Fruit fly (Drosophila melanogaster) whole organism, embryonic: ENCODE data around the gene ftz-f1.

ENCODE experiments used
- Abd-B ChIP-seq: fragments of 200-800 bp; sonication (Bioruptor generic); optimal IDR thresholded peaks from 2 replicates; lab custom pipeline; 2018; ENCODE audit warnings: missing biosample characterization, mild to moderate bottlenecking, missing genetic modification characterization, moderate library complexity
- B-H1 ChIP-seq: fragments of 200-800 bp; sonication (Bioruptor generic); IDR thresholded peaks from 3 replicates; pipeline ENCODE4 v1.3.6; 2022; ENCODE audit warnings: missing biosample characterization, missing genetic modification characterization
- CG10321 ChIP-seq: fragments of 200-800 bp; sonication (Bioruptor generic); IDR thresholded peaks from 2 replicates; pipeline ENCODE4 v1.3.6; 2022; ENCODE audit warnings: missing biosample characterization, missing genetic modification characterization
- CG10979 ChIP-seq: fragments of 200-800 bp; sonication (Bioruptor generic); optimal IDR thresholded peaks from 2 replicates; lab custom pipeline; 2018; ENCODE audit warnings: missing biosample characterization, mild to moderate bottlenecking, missing genetic modification characterization, moderate library complexity
- CG11398 ChIP-seq: fragments of 200-800 bp; sonication (Bioruptor generic); optimal IDR thresholded peaks from 2 replicates; lab custom pipeline; 2016; ENCODE audit warnings: missing biosample characterization, missing genetic modification characterization
- CG11456 ChIP-seq: fragments of 200-800 bp; sonication (Bioruptor generic); IDR thresholded peaks from 3 replicates; pipeline ENCODE4 v1.3.6; 2022; ENCODE audit warnings: missing biosample characterization, missing genetic modification characterization
- CG14965 ChIP-seq: fragments of 200-800 bp; sonication (Bioruptor generic); optimal IDR thresholded peaks from 2 replicates; lab custom pipeline; 2016; ENCODE audit warnings: missing biosample characterization, missing genetic modification characterization, borderline replicate concordance
- CG15479 ChIP-seq: fragments of 200-800 bp; sonication (Bioruptor generic); optimal IDR thresholded peaks from 3 replicates; lab custom pipeline; 2019; ENCODE audit warnings: missing biosample characterization, mild to moderate bottlenecking, missing genetic modification characterization, moderate library complexity
- CG15601 ChIP-seq: fragments of 200-800 bp; sonication (Bioruptor generic); optimal IDR thresholded peaks from 3 replicates; lab custom pipeline; 2019; ENCODE audit warnings: missing biosample characterization, mild to moderate bottlenecking, missing genetic modification characterization, moderate library complexity
- CG16815 ChIP-seq: fragments of 200-800 bp; sonication (Bioruptor generic); optimal IDR thresholded peaks from 3 replicates; lab custom pipeline; 2017; ENCODE audit warnings: missing biosample characterization, mild to moderate bottlenecking, missing genetic modification characterization
- CG17612 ChIP-seq: fragments of 200-800 bp; sonication (Bioruptor generic); IDR thresholded peaks from 2 replicates; pipeline ENCODE4 v1.3.6; 2022; ENCODE audit warnings: missing biosample characterization, missing genetic modification characterization
- CG3163 ChIP-seq: fragments of 200-800 bp; sonication (Bioruptor generic); optimal IDR thresholded peaks from 3 replicates; lab custom pipeline; 2016; ENCODE audit warnings: missing biosample characterization, missing genetic modification characterization
- CG3281 ChIP-seq: fragments of 200-800 bp; sonication (Bioruptor generic); optimal IDR thresholded peaks from 3 replicates; lab custom pipeline; 2017; ENCODE audit warnings: missing biosample characterization, mild to moderate bottlenecking, missing genetic modification characterization
- CG4730 ChIP-seq: fragments of 200-800 bp; sonication (Bioruptor generic); IDR thresholded peaks from 2 replicates; pipeline ENCODE4 v1.3.6; 2022; ENCODE audit warnings: missing biosample characterization, missing genetic modification characterization
- CG5953 ChIP-seq: fragments of 200-800 bp; sonication (Bioruptor generic); IDR thresholded peaks from 2 replicates; pipeline ENCODE4 v1.3.6; 2022; ENCODE audit warnings: missing biosample characterization, missing genetic modification characterization
- CG6854 ChIP-seq: fragments of 200-800 bp; sonication (Bioruptor generic); optimal IDR thresholded peaks from 3 replicates; lab custom pipeline; 2017; ENCODE audit warnings: missing biosample characterization, mild to moderate bottlenecking, missing genetic modification characterization
- CG8290 ChIP-seq, 3 experiments: fragments of 200-800 bp; sonication (Bioruptor generic); optimal IDR thresholded peaks; 2 replicates each; lab custom pipeline; 2016 to 2019; ENCODE audit warnings: missing biosample characterization in 3 of 3, missing genetic modification characterization in 3 of 3, mild to moderate bottlenecking in 2 of 3, moderate library complexity in 1 of 3
- CG8388 ChIP-seq: fragments of 200-800 bp; sonication (Bioruptor generic); optimal IDR thresholded peaks from 2 replicates; lab custom pipeline; 2019; ENCODE audit warnings: missing biosample characterization, mild to moderate bottlenecking, missing genetic modification characterization, moderate library complexity
- CG8944 ChIP-seq: fragments of 200-800 bp; sonication (Bioruptor generic); optimal IDR thresholded peaks from 3 replicates; lab custom pipeline; 2016; ENCODE audit warnings: missing biosample characterization, missing genetic modification characterization
- CG9876 ChIP-seq: fragments of 200-800 bp; sonication (Bioruptor generic); optimal IDR thresholded peaks from 2 replicates; lab custom pipeline; 2016; ENCODE audit warnings: missing biosample characterization, missing genetic modification characterization
- CTCF ChIP-seq: fragments of 200-800 bp; sonication (Bioruptor generic); optimal IDR thresholded peaks from 2 replicates; lab custom pipeline; 2017; ENCODE audit warnings: missing biosample characterization, mild to moderate bottlenecking, missing genetic modification characterization, moderate library complexity
- D ChIP-seq, 2 experiments: fragments of 200-800 bp in 1 of 2; fragments of >200 bp in 1 of 2; sonication (Bioruptor generic) in 1 of 2; optimal IDR thresholded peaks; 2 replicates in 1 of 2; 3 replicates in 1 of 2; lab custom pipeline; 2017; ENCODE audit warnings: mild to moderate bottlenecking in 1 of 2, missing biosample characterization in 1 of 2, missing genetic modification characterization in 1 of 2, missing genetic modification reagents in 1 of 2
- Deaf1 ChIP-seq: fragments of 200-800 bp; optimal IDR thresholded peaks from 3 replicates; lab custom pipeline; 2019; ENCODE audit warnings: missing biosample characterization, mild to moderate bottlenecking, missing genetic modification characterization, moderate library complexity
- E2f1 ChIP-seq: fragments of 200-800 bp; sonication (Bioruptor generic); IDR thresholded peaks from 2 replicates; pipeline ENCODE4 v1.3.6; 2022; ENCODE audit warnings: missing biosample characterization, missing genetic modification characterization
- Med ChIP-seq: fragments of 200-800 bp; sonication (Bioruptor generic); peaks from one replicate; lab custom pipeline; 2016; ENCODE audit warnings: missing biosample characterization, missing genetic modification characterization, mild to moderate bottlenecking, inconsistent platforms, moderate library complexity
- NC2β ChIP-seq: fragments of 200-800 bp; sonication (Bioruptor generic); optimal IDR thresholded peaks from 2 replicates; lab custom pipeline; 2016; ENCODE audit warnings: missing biosample characterization, missing genetic modification characterization
- Pdp1 ChIP-seq, 2 experiments: fragments of 200-800 bp; sonication (Bioruptor generic); optimal IDR thresholded peaks; 3 replicates each; lab custom pipeline; 2016; ENCODE audit warnings: missing biosample characterization in 2 of 2, missing genetic modification characterization in 2 of 2, mild to moderate bottlenecking in 1 of 2, moderate library complexity in 1 of 2
- Ravus ChIP-seq: fragments of 200-800 bp; sonication (Bioruptor generic); IDR thresholded peaks from 2 replicates; pipeline ENCODE4 v1.3.6; 2022; ENCODE audit warnings: missing biosample characterization, missing genetic modification characterization
- ac ChIP-seq: fragments of 200-800 bp; sonication (Bioruptor generic); optimal IDR thresholded peaks from 3 replicates; lab custom pipeline; 2017; ENCODE audit warnings: missing biosample characterization, mild to moderate bottlenecking, missing genetic modification characterization
- bcd ChIP-seq: fragments of 200-800 bp; sonication (Bioruptor generic); optimal IDR thresholded peaks from 2 replicates; lab custom pipeline; 2017; ENCODE audit warnings: missing biosample characterization, mild to moderate bottlenecking, missing genetic modification characterization
- bigmax ChIP-seq: fragments of 200-800 bp; sonication (Bioruptor generic); optimal IDR thresholded peaks from 2 replicates; lab custom pipeline; 2018; ENCODE audit warnings: missing biosample characterization, mild to moderate bottlenecking, missing genetic modification characterization
- bowl ChIP-seq: fragments of 200-800 bp; sonication (Bioruptor generic); IDR thresholded peaks from 2 replicates; pipeline ENCODE4 v1.3.6; 2022; ENCODE audit warnings: missing biosample characterization, missing genetic modification characterization
- chinmo ChIP-seq: fragments of 200-800 bp; sonication (Bioruptor generic); IDR thresholded peaks from 4 replicates; pipeline ENCODE4 v1.3.6; 2022; ENCODE audit warnings: missing biosample characterization, missing genetic modification characterization; ENCODE audit not compliant: partially characterized antibody
- ci ChIP-seq: fragments of 200-800 bp; sonication (Bioruptor generic); IDR thresholded peaks from 3 replicates; pipeline ENCODE4 v1.3.6; 2022; ENCODE audit warnings: missing biosample characterization, missing genetic modification characterization
- dmrt99B ChIP-seq: fragments of 200-800 bp; sonication (Bioruptor generic); optimal IDR thresholded peaks from 2 replicates; lab custom pipeline; 2018; ENCODE audit warnings: missing biosample characterization, mild to moderate bottlenecking, missing genetic modification characterization, moderate library complexity
- emc ChIP-seq: fragments of 200-800 bp; sonication (Bioruptor generic); optimal IDR thresholded peaks from 2 replicates; lab custom pipeline; 2016; ENCODE audit warnings: missing biosample characterization, missing genetic modification characterization
- gsb ChIP-seq: fragments of 200-800 bp; sonication (Bioruptor generic); IDR thresholded peaks from 2 replicates; pipeline ENCODE4 v1.3.6; 2022; ENCODE audit warnings: missing biosample characterization, missing genetic modification characterization
- gsb-n ChIP-seq: fragments of 200-800 bp; sonication (Bioruptor generic); optimal IDR thresholded peaks from 3 replicates; lab custom pipeline; 2018; ENCODE audit warnings: missing biosample characterization, mild to moderate bottlenecking, missing genetic modification characterization
- knrl ChIP-seq: fragments of 200-800 bp; sonication (Bioruptor generic); IDR thresholded peaks from 3 replicates; pipeline ENCODE4 v1.3.6; 2022; ENCODE audit warnings: missing biosample characterization, missing genetic modification characterization; ENCODE audit not compliant: partially characterized antibody
- pb ChIP-seq: fragments of 200-800 bp; sonication (Bioruptor generic); optimal IDR thresholded peaks from 3 replicates; lab custom pipeline; 2016; ENCODE audit warnings: missing biosample characterization, missing genetic modification characterization
- peb ChIP-seq: fragments of 200-800 bp; sonication (Bioruptor generic); IDR thresholded peaks from 2 replicates; pipeline ENCODE4 v1.3.6; 2022; ENCODE audit warnings: missing biosample characterization, missing genetic modification characterization
- pfk ChIP-seq: fragments of 200-800 bp; sonication (Bioruptor generic); optimal IDR thresholded peaks from 2 replicates; lab custom pipeline; 2018; ENCODE audit warnings: missing biosample characterization, mild to moderate bottlenecking, missing genetic modification characterization, moderate library complexity
- prd ChIP-seq, 3 experiments: fragments of >200 bp in 2 of 3; fragments of 200-800 bp in 1 of 3; sonication (Bioruptor generic) in 1 of 3; optimal IDR thresholded peaks in 2 of 3; IDR thresholded peaks in 1 of 3; 2 replicates in 2 of 3; 3 replicates in 1 of 3; pipeline versions ENCODE4 v1.3.6 to Lab custom; 2017 to 2022; ENCODE audit warnings: missing biosample characterization in 1 of 3, missing genetic modification characterization in 1 of 3
- row ChIP-seq: fragments of 200-800 bp; sonication (Bioruptor generic); IDR thresholded peaks from 3 replicates; pipeline ENCODE4 v1.3.6; 2022; ENCODE audit warnings: missing biosample characterization, missing genetic modification characterization
- shn ChIP-seq: fragments of 200-800 bp; sonication (Bioruptor generic); optimal IDR thresholded peaks from 3 replicates; lab custom pipeline; 2016; ENCODE audit warnings: missing biosample characterization, missing genetic modification characterization
- tap ChIP-seq: fragments of 200-800 bp; optimal IDR thresholded peaks from 3 replicates; lab custom pipeline; 2019; ENCODE audit warnings: missing biosample characterization, mild to moderate bottlenecking, missing genetic modification characterization, moderate library complexity
- trem ChIP-seq: fragments of 200-800 bp; optimal IDR thresholded peaks from 3 replicates; lab custom pipeline; 2019; ENCODE audit warnings: missing biosample characterization, mild to moderate bottlenecking, missing genetic modification characterization, moderate library complexity
- tx ChIP-seq: fragments of 200-800 bp; sonication (Bioruptor generic); optimal IDR thresholded peaks from 2 replicates; lab custom pipeline; 2016; ENCODE audit warnings: missing biosample characterization, missing genetic modification characterization
- vfl ChIP-seq: fragments of 200-800 bp; sonication (Bioruptor generic); optimal IDR thresholded peaks from 2 replicates; lab custom pipeline; 2016; ENCODE audit warnings: missing biosample characterization, missing genetic modification characterization
- vvl ChIP-seq: fragments of 200-800 bp; sonication (Bioruptor generic); IDR thresholded peaks from 2 replicates; pipeline ENCODE4 v1.3.6; 2022; ENCODE audit warnings: missing biosample characterization, missing genetic modification characterization
- wor ChIP-seq: fragments of 200-800 bp; sonication (Bioruptor generic); IDR thresholded peaks from 2 replicates; pipeline ENCODE4 v1.3.6; 2022; ENCODE audit warnings: missing biosample characterization, missing genetic modification characterization

Gene ftz-f1

DNA sequence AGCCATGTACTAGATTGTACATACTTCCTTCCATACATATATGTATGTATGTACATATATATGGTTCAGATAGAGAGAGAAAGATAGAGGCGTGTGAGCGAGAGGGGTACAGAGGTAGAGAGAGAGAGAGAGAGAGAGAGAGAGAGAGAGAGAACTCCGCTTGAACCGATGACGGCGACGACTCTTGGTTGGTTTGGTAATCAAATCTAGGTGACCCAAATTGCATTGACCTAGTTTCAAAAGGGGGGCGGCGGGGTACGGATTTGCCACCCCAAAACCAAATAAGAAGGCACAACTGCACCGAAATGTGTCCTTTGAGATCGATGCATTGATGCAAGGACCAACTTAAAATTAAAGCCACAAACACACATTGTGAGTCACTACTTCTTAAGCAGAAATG lies 13.2 kb downstream of the ftz-f1 start (continued):
- TF ChIP-seq prd (optimal IDR thresholded peaks at IDR 0.05; lab: Kevin White, UChicago) (no peak), prd (GFP tag; IDR thresholded peaks at IDR 0.05; lab: Robert Waterston, UW) (no peak), CG6854 (GFP tag; lab: Kevin White, UChicago) (no peak), CG8388 (GFP tag; lab: Kevin White, UChicago) (no peak), vvl (no peak), CG8944 (no peak), pfk (GFP tag; lab: Kevin White, UChicago) (no peak), gsb-n (no peak), B-H1 (GFP tag; lab: Robert Waterston, UW) (no peak; the same call in 2 of the 3 replicates), bigmax (GFP tag; lab: Kevin White, UChicago) (no peak), ci (0 out of 3 replicates have a peak, but pooled peaks have one; percentile 51), shn (GFP tag; lab: Kevin White, UChicago) (no peak), CTCF (GFP tag; lab: Kevin White, UChicago) (no peak), CG4730 (GFP tag; lab: Robert Waterston, UW) (no peak), dmrt99B (tag; lab: Kevin White, UChicago) (no peak), Pdp1 (GFP tag; optimal IDR thresholded peaks at IDR 0.05; lab: Kevin White, UChicago) (peak in 1 of 2 experiments; percentile 67), NC2β (GFP tag; lab: Kevin White, UChicago) (no peak), gsb (GFP tag; lab: Robert Waterston, UW) (no peak), ac (GFP tag; lab: Kevin White, UChicago) (no peak), bowl (0 out of 2 replicates have a peak, but pooled peaks have one; percentile 16), emc (no peak), vfl (GFP tag; lab: Kevin White, UChicago) (no peak), CG17612 (GFP tag; lab: Robert Waterston, UW) (no peak), CG16815 (no peak), knrl (no peak), peb (GFP tag; lab: Robert Waterston, UW) (no peak), Abd-B (no peak), trem (tag; lab: Kevin White, UChicago) (no peak), CG15479 (GFP tag; lab: Kevin White, UChicago) (no peak), CG11398 (no peak), row (GFP tag; lab: Robert Waterston, UW) (0 out of 3 replicates have a peak, but pooled peaks have one; percentile 21), Med (GFP tag; lab: Kevin White, UChicago) (peak; percentile 64), tap (tag; lab: Kevin White, UChicago) (no peak), pb (GFP tag; lab: Kevin White, UChicago) (no peak), bcd (no peak), wor (GFP tag; lab: Robert Waterston, UW) (no peak), CG5953 (GFP tag; lab: Robert Waterston, UW) (no peak), Ravus (GFP tag; lab: Robert Waterston, UW) (no peak), tx (GFP tag; lab: Kevin White, UChicago) (no peak), chinmo (GFP tag; lab: Robert Waterston, UW) (0 out of 4 replicates have a peak, but pooled peaks have one; percentile 69), CG3281 (no peak), D (optimal IDR thresholded peaks at IDR 0.05; lab: Kevin White, UChicago) (no peak), D (GFP tag; optimal IDR thresholded peaks at IDR 0.05; lab: Kevin White, UChicago) (no peak), CG3163 (GFP tag; lab: Kevin White, UChicago) (no peak), CG15601 (tag; lab: Kevin White, UChicago) (no peak), CG11456 (GFP tag; lab: Robert Waterston, UW) (no peak), E2f1 (GFP tag; lab: Robert Waterston, UW) (no peak), Deaf1 (tag; lab: Kevin White, UChicago) (peak; percentile 78), CG10979 (tag; lab: Kevin White, UChicago) (no peak), CG9876 (no peak), CG14965 (GFP tag; lab: Kevin White, UChicago) (no peak), CG8290 (GFP tag; optimal IDR thresholded peaks at IDR 0.05; lab: Kevin White, UChicago) (no peak), CG8290 (tag; optimal IDR thresholded peaks at IDR 0.05; lab: Kevin White, UChicago) (peak in 1 of 2 experiments; percentile 1), CG10321 (GFP tag; lab: Robert Waterston, UW) (peak; percentile 66; the same call in 1 of the 2 replicates)
